Worm (Caenorhabditis elegans) whole organism, L1 larva: ENCODE measurements around the gene M03A1.3.

Experiments
- lsy-2 ChIP-seq, 2 experiments: fragments of 150-350 bp; optimal IDR thresholded peaks; 2 replicates each; lab custom pipeline; 2014; ENCODE audit warnings: missing biosample characterization in 2 of 2, missing genetic modification characterization in 2 of 2
- pqm-1 ChIP-seq: sonication (generic microtip); optimal IDR thresholded peaks from 3 replicates; lab custom pipeline; 2017; ENCODE audit warnings: missing biosample characterization, missing genetic modification characterization

DNA sequence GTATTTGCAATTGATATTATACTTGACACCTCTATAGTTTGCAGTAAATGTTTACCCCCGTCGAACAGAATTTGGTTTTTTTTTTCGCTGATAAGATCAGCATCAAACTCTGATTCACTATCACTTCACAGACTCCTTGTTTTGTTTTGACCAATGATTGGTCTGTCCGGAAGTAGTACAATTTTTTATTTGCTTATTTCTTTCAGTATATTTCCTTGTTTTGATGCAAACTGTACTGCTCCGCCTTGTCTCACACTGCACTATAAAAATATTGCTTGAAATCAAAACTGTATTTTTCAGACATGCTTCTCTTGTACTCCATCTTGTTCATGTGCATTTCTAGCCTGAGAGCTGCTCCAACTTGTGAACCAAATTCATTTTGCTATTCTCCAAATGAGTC is at the start of gene M03A1.3:
- TF ChIP-seq pqm-1 (no peak), lsy-2 (tag; optimal IDR thresholded peaks at IDR 0.05; lab: Kevin White, UChicago) (no peak)
